Fruit fly (Drosophila melanogaster): Measurements from ENCODE around the gene CG44227.

Gene CG44227

DNA sequence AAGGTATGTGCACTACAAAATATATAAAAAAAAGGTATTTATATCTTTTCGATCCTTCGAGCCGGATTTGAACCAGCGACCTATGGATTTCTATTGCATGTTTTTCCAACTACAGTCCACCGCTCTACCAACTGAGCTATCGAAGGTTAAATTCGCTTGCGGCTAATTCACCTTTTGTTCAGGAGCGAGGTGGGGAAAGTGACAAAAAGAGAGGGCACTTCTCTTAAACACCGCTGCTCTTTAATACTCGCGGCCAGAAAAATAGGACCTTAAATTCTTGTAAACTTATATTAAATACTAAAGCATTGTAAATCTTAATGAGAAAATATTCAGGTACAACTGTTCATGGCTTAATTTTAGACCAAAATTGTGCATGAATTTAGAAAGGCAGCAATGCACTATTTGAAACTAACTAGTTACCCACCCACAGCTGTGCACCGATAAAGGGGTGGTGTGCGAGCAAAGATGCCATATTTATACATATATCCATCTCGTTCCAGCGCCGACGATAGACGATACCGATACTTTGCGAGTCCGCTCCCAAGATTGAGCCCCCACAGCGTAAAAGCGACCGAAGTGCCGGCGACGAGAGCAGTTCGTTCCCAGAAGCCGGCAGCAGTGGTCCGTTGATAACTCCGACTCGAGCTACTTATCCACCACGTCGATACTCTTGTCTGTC lies 15.8 kb downstream of the CG44227 start (continued):
- TF ChIP-seq CG14014 (GFP tag; IDR thresholded peaks at IDR 0.05), result peak; percentile 96
- TF ChIP-seq NC2α (GFP tag; optimal IDR thresholded peaks at IDR 0.05), result peak; percentile 97
- TF ChIP-seq bcd (GFP tag; optimal IDR thresholded peaks at IDR 0.05), result peak; percentile 98
- peak; percentile 92 for TF ChIP-seq NFAT (GFP tag; IDR thresholded peaks at IDR 0.05)
- TF ChIP-seq CG1024 (GFP tag; IDR thresholded peaks at IDR 0.05), result peak; percentile 93
- peak; percentile 98 for TF ChIP-seq CG10543 (GFP tag; optimal IDR thresholded peaks at IDR 0.05)
- TF ChIP-seq fd64A (GFP tag; optimal IDR thresholded peaks at IDR 0.05), result peak; percentile 98
- TF ChIP-seq CG13624 (GFP tag; optimal IDR thresholded peaks at IDR 0.05), result peak; percentile 98
- TF ChIP-seq CoRest (tag; optimal IDR thresholded peaks at IDR 0.05), result peak; percentile 97
- peak; percentile 94 for TF ChIP-seq ewg (GFP tag; optimal IDR thresholded peaks at IDR 0.05)
- peak; percentile 97 for TF ChIP-seq CG14710 (tag; optimal IDR thresholded peaks at IDR 0.05)
- peak; percentile 86 for TF ChIP-seq CG4360 (GFP tag; IDR thresholded peaks at IDR 0.05)
- peak; percentile 90 for TF ChIP-seq wor (GFP tag; IDR thresholded peaks at IDR 0.05)
- peak; percentile 94 for TF ChIP-seq CG11456 (GFP tag; IDR thresholded peaks at IDR 0.05)
- peak; percentile 80; the same call in 2 of the 3 replicates for TF ChIP-seq jigr1 (GFP tag; IDR thresholded peaks at IDR 0.05)
- peak; percentile 87 for TF ChIP-seq mld (GFP tag; IDR thresholded peaks at IDR 0.05; ENCODE audit: partially characterized antibody)
- peak; percentile 73 for TF ChIP-seq pfk (GFP tag; optimal IDR thresholded peaks at IDR 0.05)
- TF ChIP-seq CG5180 (GFP tag; optimal IDR thresholded peaks at IDR 0.05), result peak; percentile 90
- peak; percentile 97 for TF ChIP-seq fd96Cb (tag; optimal IDR thresholded peaks at IDR 0.05)
- 0 out of 4 replicates have a peak, but pooled peaks have one; percentile 77 for TF ChIP-seq chinmo (GFP tag; IDR thresholded peaks at IDR 0.05; ENCODE audit: partially characterized antibody)
- TF ChIP-seq bab2 (GFP tag; optimal IDR thresholded peaks at IDR 0.05), result peak; percentile 97
- TF ChIP-seq CG10431 (GFP tag; optimal IDR thresholded peaks at IDR 0.05), result peak; percentile 94
- peak; percentile 85 for TF ChIP-seq ham (GFP tag; IDR thresholded peaks at IDR 0.05)
- TF ChIP-seq fu2 (GFP tag; optimal IDR thresholded peaks at IDR 0.05), result peak; percentile 94
- TF ChIP-seq CG31224 (GFP tag; IDR thresholded peaks at IDR 0.05), result peak; percentile 91
- TF ChIP-seq toy (GFP tag; IDR thresholded peaks at IDR 0.05), result peak; percentile 81
- TF ChIP-seq CG32767 (GFP tag; IDR thresholded peaks at IDR 0.05), result peak; percentile 97
- TF ChIP-seq Elba2 (GFP tag; optimal IDR thresholded peaks at IDR 0.05), result peak; percentile 65
- TF ChIP-seq CG30020 (tag; optimal IDR thresholded peaks at IDR 0.05), result peak; percentile 81
- peak; percentile 89 for TF ChIP-seq CG9215 (GFP tag; IDR thresholded peaks at IDR 0.05)
- peak; percentile 55; the same call in 1 of the 2 replicates for TF ChIP-seq Doc2 (GFP tag; IDR thresholded peaks at IDR 0.05)
- peak; percentile 96 for TF ChIP-seq zfh2 (GFP tag; optimal IDR thresholded peaks at IDR 0.05)
- TF ChIP-seq CG3995 (GFP tag; optimal IDR thresholded peaks at IDR 0.05), result peak; percentile 78
- peak; percentile 97 for TF ChIP-seq CG14050 (GFP tag; IDR thresholded peaks at IDR 0.05)
- TF ChIP-seq HLH4C (GFP tag; IDR thresholded peaks at IDR 0.05; ENCODE audit: partially characterized antibody), result peak; percentile 60; the same call in 2 of the 3 replicates
- no peak; the same call in 1 of the 3 replicates for TF ChIP-seq knrl (GFP tag; IDR thresholded peaks at IDR 0.05; ENCODE audit: partially characterized antibody)
- TF ChIP-seq sim (GFP tag; IDR thresholded peaks at IDR 0.05), result peak; percentile 96
- peak; percentile 92 for TF ChIP-seq Gug (GFP tag; IDR thresholded peaks at IDR 0.05)
- TF ChIP-seq salm (tag; optimal IDR thresholded peaks at IDR 0.05), result peak; percentile 96
- TF ChIP-seq Hsf (GFP tag; optimal IDR thresholded peaks at IDR 0.05), result peak; percentile 98
- peak; percentile 96 for TF ChIP-seq CHES-1-like (GFP tag; optimal IDR thresholded peaks at IDR 0.05)
